Fruit fly (Drosophila melanogaster) whole organism, embryonic: ENCODE measurements around the gene CG4267.
A peak's percentile ranks its signal among the peaks of the same experiment; 100 is the strongest.

Experiments used
- Aef1 ChIP-seq: fragments of 200-800 bp; sonication (Bioruptor generic); IDR thresholded peaks from 3 replicates; pipeline ENCODE4 v1.3.6; 2022; ENCODE audit warnings: missing biosample characterization, missing genetic modification characterization
- BEAF-32 ChIP-seq: fragments of 200-800 bp; sonication (Bioruptor generic); optimal IDR thresholded peaks from 3 replicates; lab custom pipeline; 2017; ENCODE audit warnings: missing biosample characterization, missing genetic modification characterization, mild to moderate bottlenecking, moderate library complexity, missing genetic modification reagents
- CG10267 ChIP-seq: fragments of 200-800 bp; sonication (Bioruptor generic); optimal IDR thresholded peaks from 2 replicates; lab custom pipeline; 2018; ENCODE audit warnings: missing biosample characterization, mild to moderate bottlenecking, missing genetic modification characterization, moderate library complexity
- CG10543 ChIP-seq: fragments of 200-800 bp; sonication (Bioruptor generic); optimal IDR thresholded peaks from 3 replicates; lab custom pipeline; 2017; ENCODE audit warnings: missing biosample characterization, mild to moderate bottlenecking, missing genetic modification characterization, moderate library complexity
- CG11696 ChIP-seq: fragments of 200-800 bp; sonication (Bioruptor generic); IDR thresholded peaks from 2 replicates; pipeline ENCODE4 v1.3.6; 2022; ENCODE audit warnings: missing biosample characterization, missing genetic modification characterization
- CG12236 ChIP-seq: fragments of 200-800 bp; sonication (Bioruptor generic); optimal IDR thresholded peaks from 2 replicates; lab custom pipeline; 2016; ENCODE audit warnings: missing biosample characterization, missing genetic modification characterization
- CG12299 ChIP-seq: fragments of 200-800 bp; sonication (Bioruptor generic); optimal IDR thresholded peaks from 2 replicates; lab custom pipeline; 2018; ENCODE audit warnings: missing biosample characterization, mild to moderate bottlenecking, missing genetic modification characterization
- CG12769 ChIP-seq: fragments of 200-800 bp; sonication (Bioruptor generic); optimal IDR thresholded peaks from 2 replicates; lab custom pipeline; 2019; ENCODE audit warnings: missing biosample characterization, mild to moderate bottlenecking, missing genetic modification characterization, moderate library complexity
- CG15269 ChIP-seq: fragments of 200-800 bp; sonication (Bioruptor generic); optimal IDR thresholded peaks from 2 replicates; lab custom pipeline; 2018; ENCODE audit warnings: missing biosample characterization, mild to moderate bottlenecking, missing genetic modification characterization, moderate library complexity
- CG15601 ChIP-seq: fragments of 200-800 bp; sonication (Bioruptor generic); optimal IDR thresholded peaks from 3 replicates; lab custom pipeline; 2019; ENCODE audit warnings: missing biosample characterization, mild to moderate bottlenecking, missing genetic modification characterization, moderate library complexity
- CG17186 ChIP-seq: fragments of 200-800 bp; sonication (Bioruptor generic); optimal IDR thresholded peaks from 3 replicates; lab custom pipeline; 2017; ENCODE audit warnings: missing biosample characterization, missing genetic modification reagents, missing genetic modification characterization
- CG17612 ChIP-seq: fragments of 200-800 bp; sonication (Bioruptor generic); IDR thresholded peaks from 2 replicates; pipeline ENCODE4 v1.3.6; 2022; ENCODE audit warnings: missing biosample characterization, missing genetic modification characterization
- CG2120 ChIP-seq: fragments of 200-800 bp; sonication (Bioruptor generic); optimal IDR thresholded peaks from 3 replicates; lab custom pipeline; 2016; ENCODE audit warnings: missing biosample characterization, missing genetic modification characterization
- CG30020 ChIP-seq: fragments of 200-800 bp; optimal IDR thresholded peaks from 2 replicates; lab custom pipeline; 2019; ENCODE audit warnings: missing biosample characterization, mild to moderate bottlenecking, missing genetic modification characterization, moderate library complexity
- CG3065 ChIP-seq: fragments of 200-800 bp; sonication (Bioruptor generic); optimal IDR thresholded peaks from 2 replicates; lab custom pipeline; 2016; ENCODE audit warnings: missing biosample characterization, missing genetic modification characterization
- CG32532 ChIP-seq: fragments of 200-800 bp; sonication (Bioruptor generic); IDR thresholded peaks from 2 replicates; pipeline ENCODE4 v1.3.6; 2022; ENCODE audit warnings: missing biosample characterization, missing genetic modification characterization
- CG4328 ChIP-seq: fragments of 200-800 bp; sonication (Bioruptor generic); optimal IDR thresholded peaks from 3 replicates; lab custom pipeline; 2017; ENCODE audit warnings: missing biosample characterization, missing genetic modification reagents, missing genetic modification characterization
- CG4730 ChIP-seq: fragments of 200-800 bp; sonication (Bioruptor generic); IDR thresholded peaks from 2 replicates; pipeline ENCODE4 v1.3.6; 2022; ENCODE audit warnings: missing biosample characterization, missing genetic modification characterization
- CG7839 ChIP-seq: fragments of 200-800 bp; sonication (Bioruptor generic); optimal IDR thresholded peaks from 3 replicates; lab custom pipeline; 2018; ENCODE audit warnings: missing biosample characterization, mild to moderate bottlenecking, missing genetic modification characterization, moderate library complexity
- CG9215 ChIP-seq: fragments of 200-800 bp; sonication (Bioruptor generic); IDR thresholded peaks from 2 replicates; pipeline ENCODE4 v1.3.6; 2022; ENCODE audit warnings: missing biosample characterization, missing genetic modification characterization
- Dek ChIP-seq: fragments of 200-800 bp; sonication (Bioruptor generic); optimal IDR thresholded peaks from 3 replicates; lab custom pipeline; 2019; ENCODE audit warnings: missing biosample characterization, mild to moderate bottlenecking, missing genetic modification characterization, moderate library complexity
- Lpt ChIP-seq: fragments of >200 bp; optimal IDR thresholded peaks from 2 replicates; lab custom pipeline; 2018; ENCODE audit warnings: missing biosample characterization, missing genetic modification characterization
- MTF-1 ChIP-seq: fragments of 200-800 bp; sonication (Bioruptor generic); optimal IDR thresholded peaks from 2 replicates; lab custom pipeline; 2018; ENCODE audit warnings: missing biosample characterization, mild to moderate bottlenecking, missing genetic modification characterization, borderline replicate concordance
- Max ChIP-seq: fragments of 200-800 bp; sonication (Bioruptor generic); optimal IDR thresholded peaks from 2 replicates; lab custom pipeline; 2016; ENCODE audit warnings: missing biosample characterization, mild to moderate bottlenecking, missing genetic modification characterization
- NC2α ChIP-seq: fragments of 200-800 bp; sonication (Bioruptor generic); optimal IDR thresholded peaks from 2 replicates; lab custom pipeline; 2016; ENCODE audit warnings: missing biosample characterization, missing genetic modification characterization
- NK7.1 ChIP-seq: fragments of 200-800 bp; sonication (Bioruptor generic); optimal IDR thresholded peaks from 3 replicates; lab custom pipeline; 2016; ENCODE audit warnings: missing biosample characterization, missing genetic modification characterization
- Pdp1 ChIP-seq, 2 experiments: fragments of 200-800 bp; sonication (Bioruptor generic); optimal IDR thresholded peaks; 3 replicates each; lab custom pipeline; 2016; ENCODE audit warnings: missing biosample characterization in 2 of 2, missing genetic modification characterization in 2 of 2, mild to moderate bottlenecking in 1 of 2, moderate library complexity in 1 of 2
- Side ChIP-seq: fragments of 200-800 bp; sonication (Bioruptor generic); optimal IDR thresholded peaks from 2 replicates; lab custom pipeline; 2016; ENCODE audit warnings: missing biosample characterization, missing genetic modification characterization
- Sin3A ChIP-seq: fragments of >200 bp; optimal IDR thresholded peaks from 2 replicates; lab custom pipeline; 2018
- Xbp1 ChIP-seq: fragments of 200-800 bp; sonication (Bioruptor generic); optimal IDR thresholded peaks from 3 replicates; lab custom pipeline; 2016; ENCODE audit warnings: missing biosample characterization, mild to moderate bottlenecking, missing genetic modification characterization
- ab ChIP-seq: fragments of 200-800 bp; sonication (Bioruptor generic); optimal IDR thresholded peaks from 2 replicates; lab custom pipeline; 2016; ENCODE audit warnings: missing biosample characterization, missing genetic modification characterization
- aop ChIP-seq: fragments of 200-800 bp; sonication (Bioruptor generic); IDR thresholded peaks from 2 replicates; pipeline ENCODE4 v1.3.6; 2022; ENCODE audit warnings: missing biosample characterization, missing genetic modification characterization
- ara ChIP-seq: fragments of 200-800 bp; sonication (Bioruptor generic); IDR thresholded peaks from 2 replicates; pipeline ENCODE4 v1.3.6; 2022; ENCODE audit warnings: missing biosample characterization, missing genetic modification characterization
- emc ChIP-seq: fragments of 200-800 bp; sonication (Bioruptor generic); optimal IDR thresholded peaks from 2 replicates; lab custom pipeline; 2016; ENCODE audit warnings: missing biosample characterization, missing genetic modification characterization
- gcm2 ChIP-seq: fragments of 200-800 bp; sonication (Bioruptor generic); optimal IDR thresholded peaks from 2 replicates; lab custom pipeline; 2016; ENCODE audit warnings: missing biosample characterization, missing genetic modification characterization
- hb ChIP-seq: fragments of 200-800 bp; sonication (Bioruptor generic); IDR thresholded peaks from 3 replicates; pipeline ENCODE4 v1.3.6; 2022; ENCODE audit warnings: missing biosample characterization, missing genetic modification characterization; ENCODE audit not compliant: partially characterized antibody
- lov ChIP-seq, 2 experiments: fragments of 200-800 bp in 1 of 2; fragments of >200 bp in 1 of 2; sonication (Bioruptor generic) in 1 of 2; IDR thresholded peaks in 1 of 2; optimal IDR thresholded peaks in 1 of 2; 2 replicates in 1 of 2; 3 replicates in 1 of 2; pipeline versions ENCODE4 v1.3.6 to Lab custom; 2017 to 2022; ENCODE audit warnings: missing biosample characterization in 1 of 2, missing genetic modification characterization in 1 of 2
- nerfin-2 ChIP-seq: fragments of 200-800 bp; sonication (Bioruptor generic); IDR thresholded peaks from 2 replicates; pipeline ENCODE4 v1.3.6; 2022; ENCODE audit warnings: missing biosample characterization, missing genetic modification characterization; ENCODE audit not compliant: partially characterized antibody
- nmo ChIP-seq: fragments of 200-800 bp; sonication (Bioruptor generic); optimal IDR thresholded peaks from 2 replicates; lab custom pipeline; 2018; ENCODE audit warnings: missing biosample characterization, mild to moderate bottlenecking, missing genetic modification characterization, moderate library complexity
- oc ChIP-seq: fragments of 200-800 bp; sonication (Bioruptor generic); optimal IDR thresholded peaks from 2 replicates; lab custom pipeline; 2018; ENCODE audit warnings: missing biosample characterization, mild to moderate bottlenecking, missing genetic modification characterization, moderate library complexity
- onecut ChIP-seq: fragments of 200-800 bp; sonication (Bioruptor generic); IDR thresholded peaks from 2 replicates; pipeline ENCODE4 v1.3.6; 2022; ENCODE audit warnings: missing biosample characterization, missing genetic modification characterization
- pita ChIP-seq: fragments of 200-800 bp; sonication (Bioruptor generic); optimal IDR thresholded peaks from 2 replicates; lab custom pipeline; 2017; ENCODE audit warnings: missing biosample characterization, mild to moderate bottlenecking, missing genetic modification characterization
- pzg ChIP-seq: fragments of 200-800 bp; sonication (Bioruptor generic); optimal IDR thresholded peaks from 3 replicates; lab custom pipeline; 2018; ENCODE audit warnings: missing biosample characterization, mild to moderate bottlenecking, missing genetic modification characterization, moderate library complexity
- row ChIP-seq: fragments of 200-800 bp; sonication (Bioruptor generic); IDR thresholded peaks from 3 replicates; pipeline ENCODE4 v1.3.6; 2022; ENCODE audit warnings: missing biosample characterization, missing genetic modification characterization
- trem ChIP-seq: fragments of 200-800 bp; optimal IDR thresholded peaks from 3 replicates; lab custom pipeline; 2019; ENCODE audit warnings: missing biosample characterization, mild to moderate bottlenecking, missing genetic modification characterization, moderate library complexity
- unc-4 ChIP-seq: fragments of 200-800 bp; sonication (Bioruptor generic); IDR thresholded peaks from 2 replicates; pipeline ENCODE4 v1.3.6; 2022; ENCODE audit warnings: missing biosample characterization, missing genetic modification characterization; ENCODE audit not compliant: partially characterized antibody
- wdn ChIP-seq: fragments of 200-800 bp; sonication (Bioruptor generic); IDR thresholded peaks from 2 replicates; pipeline ENCODE4 v1.3.6; 2022; ENCODE audit warnings: missing biosample characterization, missing genetic modification characterization
- zfh1 ChIP-seq: fragments of 200-800 bp; sonication (Bioruptor generic); IDR thresholded peaks from 3 replicates; pipeline ENCODE4 v1.3.6; 2022; ENCODE audit warnings: missing biosample characterization, missing genetic modification characterization

The CG4267 gene

DNA sequence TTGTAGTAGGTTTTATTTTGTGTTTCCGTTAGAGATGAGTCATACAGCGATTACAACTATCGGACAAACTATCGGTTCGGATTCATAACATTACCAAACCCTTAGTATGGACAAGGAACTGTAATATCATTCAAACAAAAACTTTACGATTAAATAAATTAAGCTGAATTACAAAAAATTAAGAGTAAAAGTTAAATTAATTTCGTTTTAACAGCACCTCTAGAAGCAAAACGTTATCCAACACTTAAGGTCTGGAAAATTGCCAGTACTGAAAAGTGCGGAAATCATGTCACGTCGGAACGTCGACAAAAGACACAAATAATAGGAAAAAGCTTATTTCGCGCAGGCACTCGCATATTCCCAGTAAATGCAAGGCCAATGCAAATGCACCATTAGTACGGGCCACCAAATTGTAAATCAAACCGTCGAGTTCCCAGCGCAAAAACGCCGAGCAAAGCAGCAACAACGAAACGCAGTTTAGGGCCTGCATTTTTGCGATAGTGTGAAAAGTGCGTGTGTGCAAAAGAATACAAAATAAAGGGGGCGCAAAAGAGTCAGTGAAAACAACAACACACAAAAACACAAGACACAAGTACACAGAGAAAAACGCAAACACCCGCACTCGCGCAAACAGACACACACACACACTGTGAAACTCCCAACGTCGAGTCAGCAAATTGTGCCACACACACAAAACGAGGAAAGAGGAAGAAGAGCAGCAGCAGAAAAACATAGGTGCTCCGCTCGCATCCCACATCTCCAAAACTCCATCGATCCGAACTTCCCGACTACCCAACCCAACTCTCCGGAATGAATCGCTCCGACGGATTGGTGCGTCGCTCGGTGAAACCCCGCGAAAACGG is 15.7 kb upstream of the CG4267 start, which contains the start of the genes CG15387 and sau (continued):
- TF ChIP-seq CG12299: peak; percentile 86
- peak; percentile 79 for TF ChIP-seq CG17186
- TF ChIP-seq CG30020 (tag; lab: Kevin White, UChicago): peak; percentile 80
- peak; percentile 85 for TF ChIP-seq CG7839
- peak; percentile 77 for TF ChIP-seq CG9215
- TF ChIP-seq Aef1: peak; percentile 79
- peak; percentile 83 for TF ChIP-seq CG12769 (tag; lab: Kevin White, UChicago)
- TF ChIP-seq pzg (GFP tag; lab: Kevin White, UChicago): peak; percentile 71
- TF ChIP-seq wdn (GFP tag; lab: Robert Waterston, UW): peak; percentile 73; the same call in 1 of the 2 replicates
- peak; percentile 89 to 92 for TF ChIP-seq Pdp1 (GFP tag; optimal IDR thresholded peaks at IDR 0.05; lab: Kevin White, UChicago)
- peak; percentile 92 for TF ChIP-seq Max (GFP tag; lab: Kevin White, UChicago)
- TF ChIP-seq aop (GFP tag; lab: Robert Waterston, UW): peak; percentile 61; the same call in 1 of the 2 replicates
- TF ChIP-seq row (GFP tag; lab: Robert Waterston, UW): peak; percentile 94
- peak; percentile 99 for TF ChIP-seq CG10267 (tag; lab: Kevin White, UChicago)
- peak; percentile 91 for TF ChIP-seq Xbp1 (GFP tag; lab: Kevin White, UChicago)
- peak; percentile 76 for TF ChIP-seq Dek
- no peak for TF ChIP-seq ab (GFP tag; lab: Kevin White, UChicago)
- TF ChIP-seq zfh1 (GFP tag; lab: Robert Waterston, UW): peak; percentile 81
- TF ChIP-seq MTF-1 (GFP tag; lab: Kevin White, UChicago): no peak
- TF ChIP-seq emc (GFP tag; lab: Kevin White, UChicago): peak; percentile 68
- TF ChIP-seq trem: peak; percentile 91
- TF ChIP-seq oc (tag; lab: Kevin White, UChicago): peak; percentile 60
- peak; percentile 81 for TF ChIP-seq NC2α (GFP tag; lab: Kevin White, UChicago)
- TF ChIP-seq CG15601 (tag; lab: Kevin White, UChicago): peak; percentile 72
- peak; percentile 94 for TF ChIP-seq unc-4 (GFP tag; lab: Robert Waterston, UW)
- TF ChIP-seq nmo (GFP tag; lab: Kevin White, UChicago): peak; percentile 91
- TF ChIP-seq NK7.1 (GFP tag; lab: Kevin White, UChicago): peak; percentile 70
- TF ChIP-seq ara (GFP tag; lab: Robert Waterston, UW): peak; percentile 82
- peak; percentile 66 for TF ChIP-seq CG4730
- peak; percentile 95 for TF ChIP-seq BEAF-32 (GFP tag; lab: Kevin White, UChicago)
- peak; percentile 94 for TF ChIP-seq CG10543 (GFP tag; lab: Kevin White, UChicago)
- no peak for TF ChIP-seq lov (optimal IDR thresholded peaks at IDR 0.05; lab: Kevin White, UChicago)
- peak; percentile 76; the same call in 2 of the 3 replicates for TF ChIP-seq lov (GFP tag; IDR thresholded peaks at IDR 0.05; lab: Robert Waterston, UW)
- peak; percentile 78 for TF ChIP-seq CG12236 (GFP tag; lab: Kevin White, UChicago)
- TF ChIP-seq CG2120 (GFP tag; lab: Kevin White, UChicago): peak; percentile 96
- TF ChIP-seq pita: no peak
- TF ChIP-seq onecut (GFP tag; lab: Robert Waterston, UW): peak; percentile 44
- TF ChIP-seq CG15269 (tag; lab: Kevin White, UChicago): peak; percentile 85
- peak; percentile 60 for TF ChIP-seq Sin3A
- TF ChIP-seq Lpt (GFP tag; lab: Kevin White, UChicago): no peak
- TF ChIP-seq nerfin-2 (GFP tag; lab: Robert Waterston, UW): peak; percentile 85
- no peak for TF ChIP-seq gcm2 (GFP tag; lab: Kevin White, UChicago)
- TF ChIP-seq CG32532 (GFP tag; lab: Robert Waterston, UW): peak; percentile 87
- TF ChIP-seq CG11696: no peak
- TF ChIP-seq CG3065 (GFP tag; lab: Kevin White, UChicago): peak; percentile 79
- TF ChIP-seq CG4328 (GFP tag; lab: Kevin White, UChicago): peak; percentile 88
- peak; percentile 89 for TF ChIP-seq Side
- 0 out of 2 replicates have a peak, but pooled peaks have one; percentile 35 for TF ChIP-seq CG17612
- peak; percentile 81 for TF ChIP-seq hb (GFP tag; lab: Robert Waterston, UW)
